Fruit fly (Drosophila melanogaster): ENCODE measurements around the gene CG31715.

The CG31715 gene

dm6 chr2L:10303786-10304185 lies 37.6 kb upstream of the CG31715 start, which contains the start of gene nmd (continued):
- TF ChIP-seq Opbp (GFP tag; IDR thresholded peaks at IDR 0.05; ENCODE audit: partially characterized antibody) (no peak), cato (GFP tag; optimal IDR thresholded peaks at IDR 0.05; ENCODE audit: borderline replicate concordance) (no peak), pb (GFP tag; optimal IDR thresholded peaks at IDR 0.05) (no peak), kay (GFP tag; optimal IDR thresholded peaks at IDR 0.05) (no peak), CG8089 (GFP tag; optimal IDR thresholded peaks at IDR 0.05) (no peak), CG32532 (GFP tag; IDR thresholded peaks at IDR 0.05) (no peak), wek (GFP tag; optimal IDR thresholded peaks at IDR 0.05) (no peak), cg (GFP tag; optimal IDR thresholded peaks at IDR 0.05) (peak; percentile 4), Hand (GFP tag; optimal IDR thresholded peaks at IDR 0.05) (no peak), zfh1 (GFP tag; IDR thresholded peaks at IDR 0.05) (no peak), salm (tag; optimal IDR thresholded peaks at IDR 0.05) (no peak), CG5953 (GFP tag; IDR thresholded peaks at IDR 0.05) (no peak), BtbVII (GFP tag; optimal IDR thresholded peaks at IDR 0.05) (no peak), CG18764 (GFP tag; optimal IDR thresholded peaks at IDR 0.05) (no peak), CG17359 (tag; optimal IDR thresholded peaks at IDR 0.05) (no peak), CG4404 (GFP tag; IDR thresholded peaks at IDR 0.05) (no peak), CG13775 (GFP tag; optimal IDR thresholded peaks at IDR 0.05) (no peak), Ets97D (GFP tag; optimal IDR thresholded peaks at IDR 0.05) (peak; percentile 48), CG9817 (tag; optimal IDR thresholded peaks at IDR 0.05) (peak; percentile 16), Ada2b (GFP tag; IDR thresholded peaks at IDR 0.05) (no peak), ttk (GFP tag; IDR thresholded peaks at IDR 0.05) (no peak), caup (GFP tag; optimal IDR thresholded peaks at IDR 0.05; ENCODE audit: severe bottlenecking) (no peak), CG9215 (GFP tag; IDR thresholded peaks at IDR 0.05) (no peak), Vsx1 (GFP tag; optimal IDR thresholded peaks at IDR 0.05) (no peak), gcm (GFP tag; optimal IDR thresholded peaks at IDR 0.05) (no peak), CG6272 (GFP tag; IDR thresholded peaks at IDR 0.05) (no peak), pzg (GFP tag; optimal IDR thresholded peaks at IDR 0.05) (peak; percentile 80), tup (GFP tag; optimal IDR thresholded peaks at IDR 0.05) (no peak), Abd-B (GFP tag; optimal IDR thresholded peaks at IDR 0.05) (no peak), NK7.1 (GFP tag; optimal IDR thresholded peaks at IDR 0.05) (no peak), CG6683 (GFP tag; optimal IDR thresholded peaks at IDR 0.05) (no peak), sens-2 (GFP tag; IDR thresholded peaks at IDR 0.05) (no peak), zen2 (GFP tag; IDR thresholded peaks at IDR 0.05; ENCODE audit: partially characterized antibody) (no peak), CG11247 (GFP tag; IDR thresholded peaks at IDR 0.05) (no peak), CG9797 (GFP tag; optimal IDR thresholded peaks at IDR 0.05) (peak; percentile 71), CG2120 (GFP tag; optimal IDR thresholded peaks at IDR 0.05) (peak; percentile 33), CG9932 (GFP tag; IDR thresholded peaks at IDR 0.05) (no peak; the same call in 1 of the 2 replicates), Sox100B (GFP tag; optimal IDR thresholded peaks at IDR 0.05) (no peak), Trl (optimal IDR thresholded peaks at IDR 0.05) (no peak), Trl (GFP tag; optimal IDR thresholded peaks at IDR 0.05) (no peak), Dad (GFP tag; optimal IDR thresholded peaks at IDR 0.05) (no peak), Awh (GFP tag; IDR thresholded peaks at IDR 0.05) (0 out of 2 replicates have a peak, but pooled peaks have one; percentile 28), ara (GFP tag; IDR thresholded peaks at IDR 0.05) (no peak), CG3995 (GFP tag; optimal IDR thresholded peaks at IDR 0.05) (no peak), CG17829 (tag; optimal IDR thresholded peaks at IDR 0.05) (peak; percentile 13), CG8281 (tag; optimal IDR thresholded peaks at IDR 0.05) (no peak), CG10267 (tag; optimal IDR thresholded peaks at IDR 0.05) (peak; percentile 14), CG2889 (GFP tag; IDR thresholded peaks at IDR 0.05) (no peak), ftz-f1 (GFP tag; optimal IDR thresholded peaks at IDR 0.05) (no peak), tx (GFP tag; optimal IDR thresholded peaks at IDR 0.05) (no peak), CG1024 (GFP tag; IDR thresholded peaks at IDR 0.05) (no peak), lab (GFP tag; optimal IDR thresholded peaks at IDR 0.05) (no peak)
